Worm (Caenorhabditis elegans) whole organism, early embryonic: ENCODE measurements around the gene R11G1.11.

ENCODE experiments used
- B0310.2 ChIP-seq: sonication (generic microtip); optimal IDR thresholded peaks from 2 replicates; lab custom pipeline; 2016; ENCODE audit warnings: mild to moderate bottlenecking, missing genetic modification characterization, missing compliant biosample characterization
- F13C5.2 ChIP-seq: sonication (generic microtip); optimal IDR thresholded peaks from 2 replicates; lab custom pipeline; 2017; ENCODE audit warnings: mild to moderate bottlenecking, missing genetic modification characterization, inconsistent platforms, missing compliant biosample characterization
- aly-1 ChIP-seq: sonication (generic microtip); optimal IDR thresholded peaks from 2 replicates; lab custom pipeline; 2016; ENCODE audit warnings: missing genetic modification characterization, missing compliant biosample characterization
- ama-1 ChIP-seq: fragments of 150-350 bp; optimal IDR thresholded peaks from 2 replicates; lab custom pipeline; 2014
- ceh-13 ChIP-seq: fragments of 200-800 bp; sonication (Bioruptor generic); optimal IDR thresholded peaks from 2 replicates; lab custom pipeline; 2018; ENCODE audit warnings: mild to moderate bottlenecking, missing genetic modification characterization, missing compliant biosample characterization
- ceh-36 ChIP-seq: sonication (generic microtip); optimal IDR thresholded peaks from 2 replicates; lab custom pipeline; 2016; ENCODE audit warnings: missing genetic modification characterization, inconsistent platforms, missing compliant biosample characterization
- ets-7 ChIP-seq: sonication (generic microtip); optimal IDR thresholded peaks from 2 replicates; lab custom pipeline; 2016; ENCODE audit warnings: missing genotype, missing genetic modification characterization, missing compliant biosample characterization
- flt-1 ChIP-seq: fragments of 200-800 bp; sonication (Bioruptor generic); IDR thresholded peaks from 2 replicates; pipeline ENCODE4 v1.3.6; 2022; ENCODE audit warnings: missing genetic modification characterization, missing compliant biosample characterization
- hmbx-1 ChIP-seq: sonication (generic microtip); optimal IDR thresholded peaks from 2 replicates; lab custom pipeline; 2016; ENCODE audit warnings: mild to moderate bottlenecking, missing genetic modification characterization, missing compliant biosample characterization
- hmg-4 ChIP-seq: fragments of 200-800 bp; sonication (Bioruptor generic); optimal IDR thresholded peaks from 2 replicates; lab custom pipeline; 2018; ENCODE audit warnings: mild to moderate bottlenecking, missing genetic modification characterization, missing compliant biosample characterization
- hnd-1 ChIP-seq: sonication (generic microtip); optimal IDR thresholded peaks from 2 replicates; lab custom pipeline; 2016; ENCODE audit warnings: missing genetic modification characterization, missing compliant biosample characterization
- pes-1 ChIP-seq: fragments of 200-800 bp; sonication (Bioruptor generic); IDR thresholded peaks from 2 replicates; pipeline ENCODE4 v1.3.6; 2022; ENCODE audit warnings: missing genetic modification reagents, missing genetic modification characterization, missing compliant biosample characterization
- scrt-1 ChIP-seq: fragments of 200-800 bp; sonication (Bioruptor generic); IDR thresholded peaks from 2 replicates; pipeline ENCODE4 v1.3.6; 2022; ENCODE audit warnings: missing genetic modification characterization, missing compliant biosample characterization
- sea-1 ChIP-seq: fragments of 200-800 bp; sonication (Bioruptor generic); conservative IDR thresholded peaks from 2 replicates; pipeline ENCODE4 v1.3.6; 2022; ENCODE audit warnings: missing genetic modification characterization, missing compliant biosample characterization
- tbx-11 ChIP-seq: fragments of 200-800 bp; sonication (Bioruptor generic); IDR thresholded peaks from 2 replicates; pipeline ENCODE4 v1.3.6; 2022; ENCODE audit warnings: missing genetic modification characterization, missing compliant biosample characterization
- tbx-37 ChIP-seq: fragments of 200-800 bp; sonication (Bioruptor generic); conservative IDR thresholded peaks from 2 replicates; pipeline ENCODE4 v1.3.6; 2022; ENCODE audit warnings: missing genetic modification reagents, missing genetic modification characterization, missing compliant biosample characterization
- tra-4 ChIP-seq: sonication (generic microtip); optimal IDR thresholded peaks from 2 replicates; lab custom pipeline; 2017; ENCODE audit warnings: missing genetic modification characterization, missing compliant biosample characterization

The R11G1.11 gene

DNA sequence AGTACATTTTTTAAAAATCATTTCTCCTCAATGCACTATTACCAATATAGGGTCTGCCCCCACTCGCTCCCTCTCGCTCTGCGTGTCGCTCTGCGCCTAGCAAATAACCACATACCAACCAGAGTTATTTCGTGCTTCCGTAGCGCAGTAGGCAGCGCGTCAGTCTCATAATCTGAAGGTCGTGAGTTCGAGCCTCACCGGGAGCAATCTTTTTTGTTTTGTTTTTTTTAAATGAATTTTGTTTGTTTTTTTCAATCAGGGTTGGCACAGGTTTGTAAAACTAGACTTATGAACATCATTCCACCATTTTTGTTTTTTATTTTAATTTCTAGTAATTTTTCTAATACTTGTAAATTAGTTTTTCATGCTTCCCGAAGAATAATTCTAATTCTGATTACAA lies 42.9 kb downstream of the R11G1.11 start:
- TF ChIP-seq hnd-1 (tag; lab: Kevin White, UChicago): peak; percentile 83
- TF ChIP-seq tbx-37 (GFP tag; lab: Robert Waterston, UW): peak; percentile 92
- peak; percentile 88 for TF ChIP-seq sea-1 (GFP tag; lab: Robert Waterston, UW)
- peak; percentile 91 for TF ChIP-seq ceh-36 (tag; lab: Kevin White, UChicago)
- peak; percentile 91 for TF ChIP-seq hmg-4 (GFP tag; lab: Kevin White, UChicago)
- peak; percentile 95 for TF ChIP-seq pes-1 (GFP tag; lab: Robert Waterston, UW)
- peak; percentile 92 for TF ChIP-seq tbx-11
- peak; percentile 69 for TF ChIP-seq tra-4 (tag; lab: Kevin White, UChicago)
- TF ChIP-seq scrt-1 (GFP tag; lab: Robert Waterston, UW): peak; percentile 94
- TF ChIP-seq ceh-13 (GFP tag; lab: Kevin White, UChicago): peak; percentile 78
- TF ChIP-seq ama-1 (lab: Kevin White, UChicago): no peak
- peak; percentile 96 for TF ChIP-seq F13C5.2 (tag; lab: Kevin White, UChicago)
- TF ChIP-seq ets-7: peak; percentile 79
- TF ChIP-seq B0310.2: peak; percentile 81
- TF ChIP-seq aly-1 (tag; lab: Kevin White, UChicago): peak; percentile 82
- peak; percentile 90 for TF ChIP-seq flt-1
- TF ChIP-seq hmbx-1 (tag; lab: Kevin White, UChicago): peak; percentile 67

DNA sequence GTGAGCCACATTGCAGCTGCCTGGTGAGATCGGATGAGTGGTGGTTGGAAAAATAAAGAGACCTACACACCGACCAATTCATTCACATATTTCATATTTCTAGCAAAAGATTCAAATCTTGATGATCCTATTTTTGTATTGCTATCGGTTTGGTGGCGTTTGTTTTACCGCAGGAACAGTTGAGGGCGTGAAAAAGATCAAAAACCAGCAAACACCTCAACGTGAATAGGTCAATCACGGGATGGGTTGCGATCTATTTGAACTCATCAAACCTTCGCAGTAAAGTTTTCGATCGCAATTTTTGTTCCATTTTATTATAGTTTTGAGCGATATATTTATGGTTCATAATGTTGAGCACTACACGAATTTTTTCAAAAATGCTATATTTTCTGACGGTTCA lies 47.1 kb downstream of the R11G1.11 start:
- TF ChIP-seq ets-7: no peak
- TF ChIP-seq scrt-1 (GFP tag; lab: Robert Waterston, UW): no peak
- TF ChIP-seq pes-1 (GFP tag; lab: Robert Waterston, UW): no peak
- TF ChIP-seq flt-1: no peak
- TF ChIP-seq ama-1 (lab: Kevin White, UChicago): no peak
- no peak for TF ChIP-seq hmbx-1 (tag; lab: Kevin White, UChicago)
- no peak for TF ChIP-seq B0310.2
- no peak for TF ChIP-seq tra-4 (tag; lab: Kevin White, UChicago)
- TF ChIP-seq hmg-4 (GFP tag; lab: Kevin White, UChicago): no peak
- TF ChIP-seq sea-1 (GFP tag; lab: Robert Waterston, UW): no peak
- TF ChIP-seq F13C5.2 (tag; lab: Kevin White, UChicago): no peak
- no peak for TF ChIP-seq tbx-11
- TF ChIP-seq aly-1 (tag; lab: Kevin White, UChicago): no peak
- no peak for TF ChIP-seq ceh-13 (GFP tag; lab: Kevin White, UChicago)
- TF ChIP-seq ceh-36 (tag; lab: Kevin White, UChicago): no peak
